Fruit fly (Drosophila melanogaster) whole organism, pupa: ENCODE data around the gene peng.

ENCODE experiments used
- CG32121 ChIP-seq: fragments of 200-800 bp; sonication (Bioruptor generic); IDR thresholded peaks from 2 replicates; pipeline ENCODE4 v1.3.6; 2022; ENCODE audit warnings: missing biosample characterization, missing genetic modification characterization
- CG4496 ChIP-seq: fragments of 200-800 bp; sonication (Bioruptor generic); IDR thresholded peaks from 3 replicates; pipeline ENCODE4 v1.3.6; 2022; ENCODE audit warnings: missing biosample characterization, missing genetic modification characterization

- 0 out of 2 replicates have a peak, but pooled peaks have one; percentile 27 for TF ChIP-seq CG32121
- peak; percentile 57; the same call in 2 of the 3 replicates for TF ChIP-seq CG4496 (GFP tag; lab: Robert Waterston, UW)
Measured at dm6 chrX:21306485-21307142, 43.0 kb downstream of the peng start, which contains the start of gene Abca3.
